Worm (Caenorhabditis elegans): ENCODE results near the gene metl-1.

metl-1 gene

ce11 chrII:11500198-11500597 lies 26.8 kb upstream of the metl-1 start, which contains the start of gene B0334.20:
Gene B0334.20, minus strand, starts transcription at chrII:11500459.
- no peak for TF ChIP-seq sptf-1 (tag; optimal IDR thresholded peaks at IDR 0.05)
- TF ChIP-seq snu-23 (GFP tag; optimal IDR thresholded peaks at IDR 0.05), result no peak
- TF ChIP-seq blmp-1 (tag; optimal IDR thresholded peaks at IDR 0.05), result no peak
- TF ChIP-seq unc-98 (GFP tag; IDR thresholded peaks at IDR 0.05), result no peak
- TF ChIP-seq isw-1 (GFP tag; IDR thresholded peaks at IDR 0.05), result no peak
- no peak for TF ChIP-seq grh-1 (GFP tag; IDR thresholded peaks at IDR 0.05)
- TF ChIP-seq ztf-4 (tag; optimal IDR thresholded peaks at IDR 0.05), result no peak
- TF ChIP-seq sox-4 (tag; optimal IDR thresholded peaks at IDR 0.05), result no peak
- no peak for TF ChIP-seq nhr-71 (tag; optimal IDR thresholded peaks at IDR 0.05)
- no peak for TF ChIP-seq lin-39 (tag; optimal IDR thresholded peaks at IDR 0.05)
- no peak for TF ChIP-seq lsy-2 (tag; optimal IDR thresholded peaks at IDR 0.05)
- TF ChIP-seq unc-130 (tag; optimal IDR thresholded peaks at IDR 0.05), result no peak

ce11 chrII:11497365-11497764 lies 24.0 kb upstream of the metl-1 start, which contains the start of gene B0334.5:
Gene B0334.5, plus strand, starts transcription at chrII:11497665.
- TF ChIP-seq ets-5 (GFP tag; IDR thresholded peaks at IDR 0.05) (no peak), efl-3 (GFP tag; optimal IDR thresholded peaks at IDR 0.05) (no peak), mab-9 (GFP tag; IDR thresholded peaks at IDR 0.05) (no peak), irx-1 (tag; optimal IDR thresholded peaks at IDR 0.05) (no peak), fkh-10 (GFP tag; optimal IDR thresholded peaks at IDR 0.05) (no peak)

ce11 chrII:11496767-11497166 lies 23.4 kb upstream of the metl-1 start, which contains the start of gene emc-5:
Gene emc-5, plus strand, starts transcription at chrII:11496780.
- TF ChIP-seq lin-15B (tag; optimal IDR thresholded peaks at IDR 0.05) (no peak), xbp-1 (tag; optimal IDR thresholded peaks at IDR 0.05) (no peak), isw-1 (GFP tag; IDR thresholded peaks at IDR 0.05) (no peak), ceh-82 (tag; optimal IDR thresholded peaks at IDR 0.05) (no peak), nhr-237 (tag; optimal IDR thresholded peaks at IDR 0.05) (no peak), nhr-76 (tag; optimal IDR thresholded peaks at IDR 0.05) (no peak), dpl-1 (GFP tag; optimal IDR thresholded peaks at IDR 0.05) (no peak), Y116A8C.19 (tag; optimal IDR thresholded peaks at IDR 0.05; ENCODE audit: borderline replicate concordance) (no peak), F16B12.6 (tag; optimal IDR thresholded peaks at IDR 0.05) (no peak), sptf-1 (tag; optimal IDR thresholded peaks at IDR 0.05) (no peak), hpl-2 (GFP tag; optimal IDR thresholded peaks at IDR 0.05) (no peak), nhr-85 (tag) (no peak), efl-1 (optimal IDR thresholded peaks at IDR 0.05) (peak; percentile 3 to 15), efl-1 (GFP tag; optimal IDR thresholded peaks at IDR 0.05 in 1 of 2) (no peak), lin-13 (GFP tag; optimal IDR thresholded peaks at IDR 0.05) (no peak), mef-2 (tag; optimal IDR thresholded peaks at IDR 0.05) (no peak), ceh-88 (GFP tag; IDR thresholded peaks at IDR 0.05) (no peak), ets-5 (GFP tag; IDR thresholded peaks at IDR 0.05) (no peak), nhr-11 (tag; optimal IDR thresholded peaks at IDR 0.05) (no peak), jun-1 (tag; optimal IDR thresholded peaks at IDR 0.05) (no peak), nhr-19 (GFP tag; conservative IDR thresholded peaks at IDR 0.05) (peak; percentile 31), fos-1 (tag; optimal IDR thresholded peaks at IDR 0.05) (no peak), lin-39 (tag; optimal IDR thresholded peaks at IDR 0.05) (peak; percentile 73), alr-1 (tag; optimal IDR thresholded peaks at IDR 0.05; ENCODE audit: borderline replicate concordance) (no peak), fkh-10 (GFP tag; optimal IDR thresholded peaks at IDR 0.05) (no peak), sox-4 (tag; optimal IDR thresholded peaks at IDR 0.05) (no peak), nhr-47 (tag; optimal IDR thresholded peaks at IDR 0.05) (no peak), blmp-1 (tag; optimal IDR thresholded peaks at IDR 0.05) (no peak), tlp-1 (tag; optimal IDR thresholded peaks at IDR 0.05) (no peak), mab-9 (GFP tag; IDR thresholded peaks at IDR 0.05) (no peak), ama-1 (optimal IDR thresholded peaks at IDR 0.05) (no peak), ceh-90 (tag; optimal IDR thresholded peaks at IDR 0.05) (no peak), nhr-12 (tag; optimal IDR thresholded peaks at IDR 0.05) (no peak), ceh-8 (GFP tag; optimal IDR thresholded peaks at IDR 0.05) (no peak), aly-2 (tag; optimal IDR thresholded peaks at IDR 0.05) (no peak), pqm-1 (tag; optimal IDR thresholded peaks at IDR 0.05) (no peak), lsy-2 (tag; optimal IDR thresholded peaks at IDR 0.05) (peak in 1 of 2 experiments; percentile 42), skn-1 (tag; optimal IDR thresholded peaks at IDR 0.05) (no peak), rnt-1 (tag; optimal IDR thresholded peaks at IDR 0.05) (peak; percentile 75), mep-1 (tag; optimal IDR thresholded peaks at IDR 0.05) (no peak), tbx-2 (tag; optimal IDR thresholded peaks at IDR 0.05) (no peak), lin-14 (GFP tag; optimal IDR thresholded peaks at IDR 0.05) (peak; percentile 45), lir-3 (tag; optimal IDR thresholded peaks at IDR 0.05; ENCODE audit: poor library complexity) (peak; percentile 14)

Data from whole organism, L1 larva.